Fruit fly (Drosophila melanogaster): ENCODE measurements around the gene Myo61F.

Myo61F gene

dm6 chr3L:1318241-1318640 is at the start of gene Myo61F:
TSS of gene Myo61F (plus strand) at chr3L:1318480.
- TF ChIP-seq CG10348 (GFP tag; IDR thresholded peaks at IDR 0.05) (no peak), CG4496 (GFP tag; IDR thresholded peaks at IDR 0.05) (0 out of 3 replicates have a peak, but pooled peaks have one; percentile 36)

- TF ChIP-seq EcR (GFP tag; optimal IDR thresholded peaks at IDR 0.05) (peak; percentile 92), CG13204 (GFP tag; optimal IDR thresholded peaks at IDR 0.05) (peak; percentile 29), rn (GFP tag; IDR thresholded peaks at IDR 0.05) (no peak), CG9948 (tag; optimal IDR thresholded peaks at IDR 0.05) (no peak), CG17806 (tag; optimal IDR thresholded peaks at IDR 0.05) (no peak), Pif1B (GFP tag; optimal IDR thresholded peaks at IDR 0.05) (no peak)
These were observed 49.3 kb upstream of the Myo61F start for dm6 chr3L:1269013-1269412.

dm6 chr3L:1275767-1276166 is 42.5 kb upstream of the Myo61F start, which contains the start of gene CG32333:
TSS of gene CG32333 (plus strand) at chr3L:1275956.
- no peak for TF ChIP-seq CG4496 (GFP tag; IDR thresholded peaks at IDR 0.05)
- TF ChIP-seq CG15710 (tag; optimal IDR thresholded peaks at IDR 0.05): no peak
- TF ChIP-seq CG12605 (GFP tag; IDR thresholded peaks at IDR 0.05): no peak
- no peak for TF ChIP-seq Ets98B (GFP tag; IDR thresholded peaks at IDR 0.05)
- TF ChIP-seq CG8301 (tag; optimal IDR thresholded peaks at IDR 0.05): no peak
- no peak for TF ChIP-seq EcR (GFP tag; optimal IDR thresholded peaks at IDR 0.05)
- TF ChIP-seq CG14655 (GFP tag; optimal IDR thresholded peaks at IDR 0.05): no peak
- TF ChIP-seq Pif1B (GFP tag; optimal IDR thresholded peaks at IDR 0.05): no peak
- TF ChIP-seq CG34367 (tag; optimal IDR thresholded peaks at IDR 0.05): no peak
- no peak for TF ChIP-seq Snoo (tag; optimal IDR thresholded peaks at IDR 0.05)
- no peak for TF ChIP-seq CG17806 (tag; optimal IDR thresholded peaks at IDR 0.05)

- no peak for TF ChIP-seq CG32121 (GFP tag; IDR thresholded peaks at IDR 0.05)
- peak; percentile 6 for TF ChIP-seq CG14655 (GFP tag; optimal IDR thresholded peaks at IDR 0.05)
- TF ChIP-seq CG8159 (tag; optimal IDR thresholded peaks at IDR 0.05): peak; percentile 4
These were observed 40.3 kb upstream of the Myo61F start for dm6 chr3L:1277937-1278336.

dm6 chr3L:1279685-1280084 is 38.6 kb upstream of the Myo61F start:
- TF ChIP-seq Snoo (tag; optimal IDR thresholded peaks at IDR 0.05): no peak
- TF ChIP-seq fd96Ca (GFP tag; IDR thresholded peaks at IDR 0.05): peak; percentile 42; the same call in 1 of the 3 replicates
- no peak for TF ChIP-seq Pif1A (GFP tag; optimal IDR thresholded peaks at IDR 0.05)
- TF ChIP-seq CG32121 (GFP tag; IDR thresholded peaks at IDR 0.05): no peak
- peak; percentile 33; the same call in 1 of the 2 replicates for TF ChIP-seq Ets98B (GFP tag; IDR thresholded peaks at IDR 0.05)
- TF ChIP-seq CG10348 (GFP tag; IDR thresholded peaks at IDR 0.05): no peak
- 0 out of 2 replicates have a peak, but pooled peaks have one; percentile 29 for TF ChIP-seq rn (GFP tag; IDR thresholded peaks at IDR 0.05)
- no peak for TF ChIP-seq CG17806 (tag; optimal IDR thresholded peaks at IDR 0.05)
- TF ChIP-seq CG15710 (tag; optimal IDR thresholded peaks at IDR 0.05): peak; percentile 48
- TF ChIP-seq D1 (tag; optimal IDR thresholded peaks at IDR 0.05): no peak
- TF ChIP-seq CG8159 (tag; optimal IDR thresholded peaks at IDR 0.05): peak; percentile 7
- TF ChIP-seq CG13204 (GFP tag; optimal IDR thresholded peaks at IDR 0.05): no peak
- peak; percentile 36 for TF ChIP-seq CG34367 (tag; optimal IDR thresholded peaks at IDR 0.05)
- TF ChIP-seq CG4496 (GFP tag; IDR thresholded peaks at IDR 0.05): peak; percentile 40; the same call in 1 of the 3 replicates
- no peak for TF ChIP-seq CG9948 (tag; optimal IDR thresholded peaks at IDR 0.05)
- TF ChIP-seq CG12605 (GFP tag; IDR thresholded peaks at IDR 0.05): no peak
- no peak for TF ChIP-seq Pif1B (GFP tag; optimal IDR thresholded peaks at IDR 0.05)
- no peak for TF ChIP-seq EcR (GFP tag; optimal IDR thresholded peaks at IDR 0.05)
- no peak for TF ChIP-seq CG8301 (tag; optimal IDR thresholded peaks at IDR 0.05)
- peak; percentile 3 for TF ChIP-seq CG14655 (GFP tag; optimal IDR thresholded peaks at IDR 0.05)
- TF ChIP-seq gl (tag; optimal IDR thresholded peaks at IDR 0.05): no peak

- TF ChIP-seq CG8159 (tag; optimal IDR thresholded peaks at IDR 0.05): no peak
- no peak for TF ChIP-seq CG32121 (GFP tag; IDR thresholded peaks at IDR 0.05)
- TF ChIP-seq Snoo (tag; optimal IDR thresholded peaks at IDR 0.05): no peak
- TF ChIP-seq CG15710 (tag; optimal IDR thresholded peaks at IDR 0.05): no peak
- no peak for TF ChIP-seq CG13204 (GFP tag; optimal IDR thresholded peaks at IDR 0.05)
- TF ChIP-seq fd96Ca (GFP tag; IDR thresholded peaks at IDR 0.05): no peak
- no peak for TF ChIP-seq CG14655 (GFP tag; optimal IDR thresholded peaks at IDR 0.05)
- TF ChIP-seq CG34367 (tag; optimal IDR thresholded peaks at IDR 0.05): no peak
- TF ChIP-seq D1 (tag; optimal IDR thresholded peaks at IDR 0.05): no peak
- TF ChIP-seq CG10348 (GFP tag; IDR thresholded peaks at IDR 0.05): no peak
- TF ChIP-seq CG8301 (tag; optimal IDR thresholded peaks at IDR 0.05): no peak
These were observed 37.2 kb upstream of the Myo61F start for dm6 chr3L:1280890-1281622.

- TF ChIP-seq EcR (GFP tag; optimal IDR thresholded peaks at IDR 0.05) (no peak), CG13204 (GFP tag; optimal IDR thresholded peaks at IDR 0.05) (no peak), CG14655 (GFP tag; optimal IDR thresholded peaks at IDR 0.05) (no peak), CG4496 (GFP tag; IDR thresholded peaks at IDR 0.05) (no peak), Pif1B (GFP tag; optimal IDR thresholded peaks at IDR 0.05) (no peak), CG12605 (GFP tag; IDR thresholded peaks at IDR 0.05) (no peak), CG9948 (tag; optimal IDR thresholded peaks at IDR 0.05) (no peak), CG8301 (tag; optimal IDR thresholded peaks at IDR 0.05) (no peak), CG15710 (tag; optimal IDR thresholded peaks at IDR 0.05) (no peak), fd96Ca (GFP tag; IDR thresholded peaks at IDR 0.05) (no peak), CG10348 (GFP tag; IDR thresholded peaks at IDR 0.05) (no peak), CG8159 (tag; optimal IDR thresholded peaks at IDR 0.05) (no peak), rn (GFP tag; IDR thresholded peaks at IDR 0.05) (no peak), Ets98B (GFP tag; IDR thresholded peaks at IDR 0.05) (no peak), Pif1A (GFP tag; optimal IDR thresholded peaks at IDR 0.05) (no peak), CG17806 (tag; optimal IDR thresholded peaks at IDR 0.05) (no peak), gl (tag; optimal IDR thresholded peaks at IDR 0.05) (no peak)
These were observed 23.4 kb upstream of the Myo61F start for dm6 chr3L:1294835-1295234.

All from whole organism, pupa.